Fruit fly (Drosophila melanogaster): ENCODE data around the gene CG31269.

DNA sequence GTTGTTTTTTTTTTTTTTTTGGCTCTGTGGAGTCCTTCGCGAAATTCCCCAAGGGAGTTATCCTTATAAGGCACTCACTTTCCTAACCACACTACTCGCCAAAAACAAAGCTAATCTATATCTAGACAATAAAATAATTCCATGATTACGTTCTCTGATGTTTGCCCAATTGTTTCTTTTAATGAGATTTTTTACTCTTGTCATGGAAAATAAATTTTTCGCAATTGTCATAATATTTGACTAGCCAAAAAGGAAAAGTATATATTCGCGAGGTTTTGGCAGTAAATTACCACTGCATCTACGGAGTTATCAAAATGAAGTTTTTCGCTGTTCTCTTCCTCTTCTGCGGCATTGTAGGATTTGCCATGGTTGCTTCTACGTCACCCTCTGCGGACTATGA, 6.8 kb upstream of the CG31269 start, which contains the start of gene CG34278:
- TF ChIP-seq Hr78 (GFP tag; optimal IDR thresholded peaks at IDR 0.05) (no peak), Dif (GFP tag; optimal IDR thresholded peaks at IDR 0.05; ENCODE audit: partially characterized antibody) (no peak), N (GFP tag; optimal IDR thresholded peaks at IDR 0.05) (no peak), h (GFP tag; optimal IDR thresholded peaks at IDR 0.05) (no peak), OdsH (GFP tag; optimal IDR thresholded peaks at IDR 0.05) (no peak), HLH106 (tag; optimal IDR thresholded peaks at IDR 0.05) (no peak), Dfd (GFP tag; optimal IDR thresholded peaks at IDR 0.05) (no peak), Rel (GFP tag; optimal IDR thresholded peaks at IDR 0.05) (no peak), Rel (tag; optimal IDR thresholded peaks at IDR 0.05) (no peak), Jra (GFP tag; optimal IDR thresholded peaks at IDR 0.05) (no peak)

All from whole organism, wandering third instar larva.